Worm (Caenorhabditis elegans) whole organism, young adult: Measurements from ENCODE around the gene rnf-113.
A peak's percentile ranks its signal among the peaks of the same experiment; 100 is the strongest.

Experiments used
- B0035.1 ChIP-seq: sonication (generic microtip); optimal IDR thresholded peaks from 2 replicates; lab custom pipeline; 2016; ENCODE audit warnings: missing genetic modification characterization, mild to moderate bottlenecking, missing compliant biosample characterization, missing genotype, missing genetic modification reagents
- B0336.3 ChIP-seq: fragments of 200-800 bp; sonication (Bioruptor generic); IDR thresholded peaks from 2 replicates; pipeline ENCODE4 v1.3.6; 2022; ENCODE audit warnings: missing genetic modification characterization, missing compliant biosample characterization
- C06A6.2 ChIP-seq: fragments of 200-800 bp; sonication (Bioruptor generic); conservative IDR thresholded peaks from 2 replicates; pipeline ENCODE4 v1.3.6; 2022; ENCODE audit warnings: missing genetic modification characterization, missing compliant biosample characterization
- C17E4.6 ChIP-seq: fragments of 200-800 bp; sonication (Bioruptor generic); IDR thresholded peaks from 2 replicates; pipeline ENCODE4 v1.3.6; 2022; ENCODE audit warnings: missing genetic modification reagents, missing genetic modification characterization, missing compliant biosample characterization
- F33H1.4 ChIP-seq: fragments of 200-800 bp; sonication (Bioruptor generic); IDR thresholded peaks from 2 replicates; pipeline ENCODE4 v1.3.6; 2022; ENCODE audit warnings: missing genetic modification reagents, missing genetic modification characterization, missing compliant biosample characterization
- F55B11.4 ChIP-seq: sonication (generic microtip); optimal IDR thresholded peaks from 2 replicates; lab custom pipeline; 2016; ENCODE audit warnings: missing compliant biosample characterization, missing genetic modification characterization, borderline replicate concordance; ENCODE audit not compliant: insufficient read depth
- F57A8.1 ChIP-seq: fragments of 200-800 bp; sonication (Bioruptor generic); optimal IDR thresholded peaks from 2 replicates; lab custom pipeline; 2018; ENCODE audit warnings: mild to moderate bottlenecking, missing genetic modification characterization, moderate library complexity, missing compliant biosample characterization
- K12H6.12 ChIP-seq: fragments of 200-800 bp; sonication (Bioruptor generic); optimal IDR thresholded peaks from 2 replicates; lab custom pipeline; 2018; ENCODE audit warnings: mild to moderate bottlenecking, missing genetic modification characterization, missing compliant biosample characterization
- Y67H2A.10 ChIP-seq: fragments of 200-800 bp; sonication (Bioruptor generic); conservative IDR thresholded peaks from 2 replicates; pipeline ENCODE4 v1.3.6; 2022; ENCODE audit warnings: missing genetic modification reagents, missing genetic modification characterization, missing compliant biosample characterization
- Y79H2A.3 ChIP-seq: fragments of 200-800 bp; sonication (Bioruptor generic); conservative IDR thresholded peaks from 2 replicates; pipeline ENCODE4 v1.3.6; 2022; ENCODE audit warnings: missing genetic modification reagents, missing genetic modification characterization, missing compliant biosample characterization
- ZK185.1 ChIP-seq: sonication (generic microtip); optimal IDR thresholded peaks from 2 replicates; lab custom pipeline; 2016; ENCODE audit warnings: mild to moderate bottlenecking, missing genetic modification characterization, missing compliant biosample characterization; ENCODE audit not compliant: poor library complexity, severe bottlenecking
- ama-1 ChIP-seq, 3 experiments: fragments of 150-350 bp in 1 of 3; sonication (generic microtip) in 2 of 3; optimal IDR thresholded peaks; 2 replicates each; lab custom pipeline; 2014 to 2018; ENCODE audit warnings: missing biosample characterization in 2 of 3, missing genetic modification characterization in 2 of 3, missing genetic modification reagents in 2 of 3
- attf-3 ChIP-seq: fragments of 200-800 bp; sonication (Bioruptor generic); conservative IDR thresholded peaks from 2 replicates; pipeline ENCODE4 v1.3.6; 2022; ENCODE audit warnings: missing genetic modification reagents, missing genetic modification characterization, missing compliant biosample characterization
- bed-1 ChIP-seq: fragments of 200-800 bp; sonication (Bioruptor generic); IDR thresholded peaks from 2 replicates; pipeline ENCODE4 v1.3.6; 2022; ENCODE audit warnings: missing genetic modification reagents, missing genetic modification characterization, missing compliant biosample characterization
- ccch-3 ChIP-seq: fragments of 200-800 bp; sonication (Bioruptor generic); optimal IDR thresholded peaks from 2 replicates; lab custom pipeline; 2018; ENCODE audit warnings: mild to moderate bottlenecking, missing genetic modification characterization, missing compliant biosample characterization
- ceh-100 ChIP-seq: fragments of 200-800 bp; sonication (Bioruptor generic); IDR thresholded peaks from 2 replicates; pipeline ENCODE4 v1.3.6; 2022; ENCODE audit warnings: missing genetic modification reagents, missing genetic modification characterization, missing compliant biosample characterization
- ceh-27 ChIP-seq: fragments of 200-800 bp; sonication (Bioruptor generic); optimal IDR thresholded peaks from 2 replicates; lab custom pipeline; 2018; ENCODE audit warnings: mild to moderate bottlenecking, missing genetic modification characterization, moderate library complexity, missing compliant biosample characterization
- chd-7 ChIP-seq: sonication (generic microtip); optimal IDR thresholded peaks from 2 replicates; lab custom pipeline; 2016; ENCODE audit warnings: mild to moderate bottlenecking, missing genetic modification characterization, moderate library complexity, missing compliant biosample characterization
- dpff-1 ChIP-seq: sonication (generic microtip); optimal IDR thresholded peaks from 2 replicates; lab custom pipeline; 2017; ENCODE audit warnings: mild to moderate bottlenecking, missing genetic modification characterization, missing compliant biosample characterization
- dpl-1 ChIP-seq: fragments of 150-350 bp; optimal IDR thresholded peaks from 2 replicates; lab custom pipeline; 2014; ENCODE audit warnings: missing biosample characterization, missing genetic modification reagents, missing genetic modification characterization
- efl-1 ChIP-seq: fragments of 150-350 bp; optimal IDR thresholded peaks from 2 replicates; lab custom pipeline; 2014; ENCODE audit warnings: missing biosample characterization, missing genetic modification reagents, missing genetic modification characterization
- egl-18 ChIP-seq: fragments of 200-800 bp; sonication (Bioruptor generic); IDR thresholded peaks from 2 replicates; pipeline ENCODE4 v1.3.6; 2022; ENCODE audit warnings: missing genetic modification reagents, missing genetic modification characterization, missing compliant biosample characterization
- egl-44 ChIP-seq: fragments of 200-800 bp; sonication (Bioruptor generic); IDR thresholded peaks from 2 replicates; pipeline ENCODE4 v1.3.6; 2022; ENCODE audit warnings: missing genetic modification reagents, missing genetic modification characterization, missing compliant biosample characterization
- ekl-4 ChIP-seq: fragments of 200-800 bp; sonication (Bioruptor generic); IDR thresholded peaks from 2 replicates; pipeline ENCODE4 v1.3.6; 2022; ENCODE audit warnings: missing genetic modification reagents, missing genetic modification characterization, missing compliant biosample characterization
- ets-4 ChIP-seq: fragments of 200-800 bp; sonication (Bioruptor generic); optimal IDR thresholded peaks from 2 replicates; lab custom pipeline; 2018; ENCODE audit warnings: mild to moderate bottlenecking, missing genetic modification characterization, missing compliant biosample characterization
- hlh-26 ChIP-seq: fragments of 200-800 bp; sonication (Bioruptor generic); conservative IDR thresholded peaks from 2 replicates; pipeline ENCODE4 v1.3.6; 2022; ENCODE audit warnings: missing genetic modification reagents, missing genetic modification characterization, missing compliant biosample characterization
- hrde-1 ChIP-seq: sonication (generic microtip); optimal IDR thresholded peaks from 2 replicates; lab custom pipeline; 2016; ENCODE audit warnings: missing genetic modification characterization, mild to moderate bottlenecking, missing compliant biosample characterization, moderate library complexity, missing genotype, missing genetic modification reagents, borderline replicate concordance
- let-526 ChIP-seq: fragments of 200-800 bp; sonication (Bioruptor generic); IDR thresholded peaks from 2 replicates; pipeline ENCODE4 v1.3.6; 2022; ENCODE audit warnings: missing genetic modification reagents, missing genetic modification characterization, missing compliant biosample characterization
- lin-40 ChIP-seq: sonication (generic microtip); optimal IDR thresholded peaks from 2 replicates; lab custom pipeline; 2016; ENCODE audit warnings: missing genetic modification characterization, mild to moderate bottlenecking, missing compliant biosample characterization, missing genotype, missing genetic modification reagents
- lir-1 ChIP-seq: fragments of 200-800 bp; sonication (Bioruptor generic); conservative IDR thresholded peaks from 2 replicates; pipeline ENCODE4 v1.3.6; 2022; ENCODE audit warnings: missing genetic modification reagents, missing genetic modification characterization, missing compliant biosample characterization
- madf-10 ChIP-seq: sonication (generic microtip); optimal IDR thresholded peaks from 2 replicates; lab custom pipeline; 2016; ENCODE audit warnings: mild to moderate bottlenecking, missing genetic modification characterization, missing compliant biosample characterization
- madf-8 ChIP-seq: fragments of 200-800 bp; sonication (Bioruptor generic); conservative IDR thresholded peaks from 2 replicates; pipeline ENCODE4 v1.3.6; 2022; ENCODE audit warnings: missing genetic modification reagents, missing genetic modification characterization, missing compliant biosample characterization
- mes-4 ChIP-seq: sonication (generic microtip); optimal IDR thresholded peaks from 2 replicates; lab custom pipeline; 2016; ENCODE audit warnings: missing genotype, missing genetic modification characterization, missing compliant biosample characterization
- nfya-1 ChIP-seq: sonication (generic microtip); optimal IDR thresholded peaks from 2 replicates; lab custom pipeline; 2017; ENCODE audit warnings: antibody characterized with exemption, missing compliant biosample characterization, missing genetic modification characterization, borderline replicate concordance; ENCODE audit not compliant: insufficient read depth
- nfya-2 ChIP-seq: fragments of 200-800 bp; sonication (Bioruptor generic); IDR thresholded peaks from 2 replicates; pipeline ENCODE4 v1.3.6; 2022; ENCODE audit warnings: missing genetic modification reagents, missing genetic modification characterization, missing compliant biosample characterization
- nhr-120 ChIP-seq: fragments of 200-800 bp; sonication (Bioruptor generic); IDR thresholded peaks from 2 replicates; pipeline ENCODE4 v1.3.6; 2022; ENCODE audit warnings: missing genetic modification characterization, missing compliant biosample characterization
- nhr-90 ChIP-seq: sonication (generic microtip); optimal IDR thresholded peaks from 2 replicates; lab custom pipeline; 2016; ENCODE audit warnings: missing genotype, mild to moderate bottlenecking, missing genetic modification characterization, missing compliant biosample characterization
- rcor-1 ChIP-seq: fragments of 200-800 bp; sonication (Bioruptor generic); IDR thresholded peaks from 2 replicates; pipeline ENCODE4 v1.3.6; 2022; ENCODE audit warnings: missing genetic modification reagents, missing genetic modification characterization, missing compliant biosample characterization
- rpc-1 ChIP-seq, 2 experiments: fragments of 150-350 bp in 1 of 2; sonication (generic microtip) in 1 of 2; optimal IDR thresholded peaks; 2 replicates each; lab custom pipeline; 2014 to 2018; ENCODE audit warnings: missing biosample characterization in 1 of 2, missing genetic modification characterization in 1 of 2, missing genetic modification reagents in 1 of 2, missing genotype in 1 of 2
- sea-2 ChIP-seq: fragments of 200-800 bp; sonication (Bioruptor generic); IDR thresholded peaks from 2 replicates; pipeline ENCODE4 v1.3.6; 2022; ENCODE audit warnings: missing genetic modification characterization, missing compliant biosample characterization
- snpc-4 ChIP-seq, 5 experiments: fragments of 150-350 bp in 1 of 5; sonication (generic microtip) in 4 of 5; optimal IDR thresholded peaks; 2 replicates each; lab custom pipeline; 2014 to 2018; ENCODE audit warnings: missing genetic modification characterization in 5 of 5, missing biosample characterization in 3 of 5, antibody characterized with exemption in 2 of 5, mild to moderate bottlenecking in 2 of 5, missing compliant biosample characterization in 2 of 5, missing genotype in 2 of 5, moderate library complexity in 2 of 5, missing genetic modification reagents in 1 of 5
- sptf-2 ChIP-seq: fragments of 200-800 bp; sonication (Bioruptor generic); optimal IDR thresholded peaks from 2 replicates; lab custom pipeline; 2018; ENCODE audit warnings: mild to moderate bottlenecking, missing genetic modification characterization, missing compliant biosample characterization
- tlf-1 ChIP-seq: fragments of 200-800 bp; sonication (Bioruptor generic); optimal IDR thresholded peaks from 2 replicates; lab custom pipeline; 2018; ENCODE audit warnings: mild to moderate bottlenecking, missing genetic modification characterization, missing compliant biosample characterization
- xnd-1 ChIP-seq: sonication (generic microtip); optimal IDR thresholded peaks from 2 replicates; lab custom pipeline; 2016; ENCODE audit warnings: missing genotype, missing genetic modification reagents, missing genetic modification characterization, missing compliant biosample characterization
- ztf-22 ChIP-seq: fragments of 200-800 bp; sonication (Bioruptor generic); optimal IDR thresholded peaks from 2 replicates; lab custom pipeline; 2018; ENCODE audit warnings: mild to moderate bottlenecking, missing genetic modification characterization, moderate library complexity, missing compliant biosample characterization
- ztf-25 ChIP-seq: fragments of 200-800 bp; sonication (Bioruptor generic); IDR thresholded peaks from 2 replicates; pipeline ENCODE4 v1.3.6; 2022; ENCODE audit warnings: missing genetic modification reagents, missing genetic modification characterization, missing compliant biosample characterization
- ztf-3 ChIP-seq: fragments of 200-800 bp; sonication (Bioruptor generic); optimal IDR thresholded peaks from 2 replicates; lab custom pipeline; 2018; ENCODE audit warnings: mild to moderate bottlenecking, missing genetic modification characterization, missing compliant biosample characterization

rnf-113 gene

ce11 chrIII:10711192-10711673, 46.2 kb downstream of the rnf-113 start, which contains the start of gene W09D10.5:
TSS of gene W09D10.5 (minus strand) at chrIII:10711536.
- TF ChIP-seq lin-40 (tag; lab: Kevin White, UChicago) = peak; percentile 60
- no peak for TF ChIP-seq ets-4
- no peak for TF ChIP-seq ztf-3 (GFP tag; lab: Kevin White, UChicago)
- peak; percentile 18 for TF ChIP-seq madf-10 (tag; lab: Kevin White, UChicago)
- TF ChIP-seq hrde-1 (tag; lab: Kevin White, UChicago) = no peak
- 0 out of 2 replicates have a peak, but pooled peaks have one; percentile 12 for TF ChIP-seq C17E4.6 (GFP tag; lab: Robert Waterston, UW)
- TF ChIP-seq ccch-3 (GFP tag; lab: Kevin White, UChicago) = no peak
- TF ChIP-seq ekl-4 (GFP tag; lab: Robert Waterston, UW) = peak; percentile 57; the same call in 1 of the 2 replicates
- no peak for TF ChIP-seq F55B11.4 (tag; lab: Kevin White, UChicago)
- TF ChIP-seq let-526 (GFP tag; lab: Robert Waterston, UW) = no peak
- no peak for TF ChIP-seq mes-4
- no peak for TF ChIP-seq ceh-27
- TF ChIP-seq sptf-2 (GFP tag; lab: Kevin White, UChicago) = no peak
- TF ChIP-seq ZK185.1 (tag; lab: Kevin White, UChicago) = peak; percentile 27
- no peak for TF ChIP-seq Y79H2A.3 (GFP tag; lab: Robert Waterston, UW)
- TF ChIP-seq ztf-25 (GFP tag; lab: Robert Waterston, UW) = no peak
- no peak for TF ChIP-seq tlf-1 (GFP tag; lab: Kevin White, UChicago)
- TF ChIP-seq nfya-2 (GFP tag; lab: Robert Waterston, UW) = no peak
- no peak for TF ChIP-seq egl-44 (GFP tag; lab: Robert Waterston, UW)
- no peak for TF ChIP-seq hlh-26
- TF ChIP-seq nhr-90 = peak; percentile 45
- TF ChIP-seq K12H6.12 (tag; lab: Kevin White, UChicago) = peak; percentile 7
- peak; percentile 74 for TF ChIP-seq chd-7 (tag; lab: Kevin White, UChicago)
- TF ChIP-seq egl-18 (GFP tag; lab: Robert Waterston, UW) = no peak
- TF ChIP-seq F57A8.1 = no peak
- no peak for TF ChIP-seq xnd-1 (tag; lab: Kevin White, UChicago)
- TF ChIP-seq bed-1 = no peak
- TF ChIP-seq madf-8 = no peak
- TF ChIP-seq nfya-1 (tag; lab: Kevin White, UChicago) = no peak
- TF ChIP-seq Y67H2A.10 (GFP tag; lab: Robert Waterston, UW) = 0 out of 2 replicates have a peak, but pooled peaks have one; percentile 27
- TF ChIP-seq ama-1 (optimal IDR thresholded peaks at IDR 0.05; lab: Kevin White, UChicago) = peak; percentile 82
- no peak for TF ChIP-seq ama-1 (GFP tag; optimal IDR thresholded peaks at IDR 0.05; lab: Kevin White, UChicago)
- no peak for TF ChIP-seq dpl-1 (GFP tag; lab: Kevin White, UChicago)
- no peak for TF ChIP-seq F33H1.4
- TF ChIP-seq B0336.3 (GFP tag; lab: Robert Waterston, UW) = peak; percentile 78
- TF ChIP-seq B0035.1 (tag; lab: Kevin White, UChicago) = peak; percentile 57
- peak; percentile 20; the same call in 1 of the 2 replicates for TF ChIP-seq ceh-100
- TF ChIP-seq attf-3 (GFP tag; lab: Robert Waterston, UW) = no peak
- TF ChIP-seq rcor-1 (GFP tag; lab: Robert Waterston, UW) = no peak
- no peak for TF ChIP-seq snpc-4 (GFP tag; optimal IDR thresholded peaks at IDR 0.05; lab: Kevin White, UChicago)
- no peak for TF ChIP-seq snpc-4 (tag; optimal IDR thresholded peaks at IDR 0.05; lab: Kevin White, UChicago)
- TF ChIP-seq efl-1 (GFP tag; lab: Kevin White, UChicago) = no peak
- no peak for TF ChIP-seq ztf-22 (GFP tag; lab: Kevin White, UChicago)
- TF ChIP-seq rpc-1 (optimal IDR thresholded peaks at IDR 0.05; lab: Kevin White, UChicago) = no peak
- no peak for TF ChIP-seq rpc-1 (tag; optimal IDR thresholded peaks at IDR 0.05; lab: Kevin White, UChicago)
- TF ChIP-seq sea-2 (GFP tag; lab: Robert Waterston, UW) = no peak
- TF ChIP-seq lir-1 = no peak
- TF ChIP-seq C06A6.2 (GFP tag; lab: Robert Waterston, UW) = no peak; the same call in 1 of the 2 replicates
- TF ChIP-seq dpff-1 = no peak
- 0 out of 2 replicates have a peak, but pooled peaks have one; percentile 8 for TF ChIP-seq nhr-120 (GFP tag; lab: Robert Waterston, UW)
